Fruit fly (Drosophila melanogaster) Kc167 (cell line): ENCODE measurements around the gene CG32365.

Experiments
- Sin3A ChIP-seq: fragments of >200 bp; optimal IDR thresholded peaks from 2 replicates; lab custom pipeline; 2018; ENCODE audit warnings: missing external identifiers
- h ChIP-seq: fragments of >200 bp; optimal IDR thresholded peaks from 3 replicates; lab custom pipeline; 2018; ENCODE audit warnings: missing external identifiers

- TF ChIP-seq Sin3A (lab: Kevin White, UChicago) = no peak
- TF ChIP-seq h (lab: Kevin White, UChicago) = no peak
Measured at dm6 chr3L:7935409-7935932, 66.6 kb downstream of the CG32365 start.
